Worm (Caenorhabditis elegans) whole organism, L4/young adult: ENCODE data around the gene nspc-18.

Experiments used
- dao-5 ChIP-seq: sonication (generic microtip); optimal IDR thresholded peaks from 2 replicates; lab custom pipeline; 2016; ENCODE audit warnings: missing genotype, missing genetic modification characterization, moderate library complexity, missing compliant biosample characterization
- him-1 ChIP-seq: sonication (generic microtip); optimal IDR thresholded peaks from 2 replicates; lab custom pipeline; 2016; ENCODE audit warnings: missing genotype, missing genetic modification reagents, missing genetic modification characterization, missing compliant biosample characterization

- TF ChIP-seq him-1 (tag; lab: Kevin White, UChicago): no peak
- no peak for TF ChIP-seq dao-5
Observed at ce11 chrX:14515028-14515427, 12.4 kb downstream of the nspc-18 start, which contains the start of gene gcsh-1.
